Fruit fly (Drosophila melanogaster): ENCODE data around the gene CG4325.

CG4325 gene

dm6 chrX:2061119-2061518 is 17.5 kb upstream of the CG4325 start (continued):
- TF ChIP-seq Nf-YB (GFP tag; optimal IDR thresholded peaks at IDR 0.05) (peak; percentile 18), peb (GFP tag; IDR thresholded peaks at IDR 0.05) (no peak), ems (GFP tag; optimal IDR thresholded peaks at IDR 0.05) (no peak), CG17912 (GFP tag; optimal IDR thresholded peaks at IDR 0.05) (peak; percentile 12), lov (optimal IDR thresholded peaks at IDR 0.05) (no peak), lov (GFP tag; IDR thresholded peaks at IDR 0.05) (no peak), CG12071 (GFP tag; optimal IDR thresholded peaks at IDR 0.05) (peak; percentile 46), inv (GFP tag; IDR thresholded peaks at IDR 0.05; ENCODE audit: partially characterized antibody) (no peak), nom (GFP tag; optimal IDR thresholded peaks at IDR 0.05) (peak; percentile 27), sna (GFP tag; IDR thresholded peaks at IDR 0.05; ENCODE audit: partially characterized antibody) (no peak), Hmx (GFP tag; optimal IDR thresholded peaks at IDR 0.05) (no peak), Meics (GFP tag; optimal IDR thresholded peaks at IDR 0.05) (peak; percentile 40), ap (GFP tag; IDR thresholded peaks at IDR 0.05) (no peak), CG17359 (tag; optimal IDR thresholded peaks at IDR 0.05) (peak; percentile 49), Antp (GFP tag; optimal IDR thresholded peaks at IDR 0.05) (no peak), CG17568 (GFP tag; optimal IDR thresholded peaks at IDR 0.05) (no peak), CG2129 (GFP tag; IDR thresholded peaks at IDR 0.05; ENCODE audit: partially characterized antibody) (no peak), CG5180 (GFP tag; optimal IDR thresholded peaks at IDR 0.05) (peak; percentile 35), Dek (tag; optimal IDR thresholded peaks at IDR 0.05) (peak; percentile 38), zfh1 (GFP tag; IDR thresholded peaks at IDR 0.05) (peak; percentile 39; the same call in 1 of the 3 replicates), HmgZ (tag; optimal IDR thresholded peaks at IDR 0.05) (peak; percentile 36), CG18476 (GFP tag; optimal IDR thresholded peaks at IDR 0.05) (no peak), Dp (GFP tag; optimal IDR thresholded peaks at IDR 0.05) (no peak), CG31365 (tag; optimal IDR thresholded peaks at IDR 0.05) (no peak), Six4 (GFP tag; optimal IDR thresholded peaks at IDR 0.05) (peak; percentile 2), CG30403 (GFP tag; optimal IDR thresholded peaks at IDR 0.05) (peak; percentile 8), Ets65A (GFP tag) (peak; percentile 93), CG32767 (GFP tag; IDR thresholded peaks at IDR 0.05) (no peak), CG1529 (GFP tag; optimal IDR thresholded peaks at IDR 0.05) (peak; percentile 42), CG10654 (GFP tag; optimal IDR thresholded peaks at IDR 0.05) (no peak), hth (optimal IDR thresholded peaks at IDR 0.05) (no peak), pho (GFP tag; optimal IDR thresholded peaks at IDR 0.05) (no peak), Oaz (GFP tag; IDR thresholded peaks at IDR 0.05) (no peak), CG3847 (GFP tag; IDR thresholded peaks at IDR 0.05) (no peak), CG4617 (GFP tag; optimal IDR thresholded peaks at IDR 0.05; ENCODE audit: borderline replicate concordance) (no peak), Sox102F (GFP tag; optimal IDR thresholded peaks at IDR 0.05) (peak; percentile 20), sob (GFP tag; IDR thresholded peaks at IDR 0.05) (0 out of 2 replicates have a peak, but pooled peaks have one; percentile 34), eyg (GFP tag; optimal IDR thresholded peaks at IDR 0.05) (peak; percentile 30), CG34376 (GFP tag; optimal IDR thresholded peaks at IDR 0.05) (peak; percentile 16), klu (GFP tag; IDR thresholded peaks at IDR 0.05) (no peak), Stat92E (GFP tag; optimal IDR thresholded peaks at IDR 0.05) (no peak), Fer3 (tag; optimal IDR thresholded peaks at IDR 0.05) (peak; percentile 32), CG12391 (tag; optimal IDR thresholded peaks at IDR 0.05) (peak; percentile 52), CG7745 (tag; optimal IDR thresholded peaks at IDR 0.05) (no peak), CG16863 (GFP tag; optimal IDR thresholded peaks at IDR 0.05) (peak; percentile 18), pan (optimal IDR thresholded peaks at IDR 0.05) (no peak), pan (GFP tag; optimal IDR thresholded peaks at IDR 0.05 in 1 of 2, IDR thresholded peaks at IDR 0.05 in 1 of 2) (peak in 1 of 2 experiments; percentile 31), MBD-R2 (GFP tag; IDR thresholded peaks at IDR 0.05) (peak; percentile 62), unc-4 (GFP tag; IDR thresholded peaks at IDR 0.05; ENCODE audit: partially characterized antibody) (no peak), CG18599 (GFP tag; optimal IDR thresholded peaks at IDR 0.05) (no peak)
